Fruit fly (Drosophila melanogaster): ENCODE results near the gene eIF2D.

Gene eIF2D

DNA sequence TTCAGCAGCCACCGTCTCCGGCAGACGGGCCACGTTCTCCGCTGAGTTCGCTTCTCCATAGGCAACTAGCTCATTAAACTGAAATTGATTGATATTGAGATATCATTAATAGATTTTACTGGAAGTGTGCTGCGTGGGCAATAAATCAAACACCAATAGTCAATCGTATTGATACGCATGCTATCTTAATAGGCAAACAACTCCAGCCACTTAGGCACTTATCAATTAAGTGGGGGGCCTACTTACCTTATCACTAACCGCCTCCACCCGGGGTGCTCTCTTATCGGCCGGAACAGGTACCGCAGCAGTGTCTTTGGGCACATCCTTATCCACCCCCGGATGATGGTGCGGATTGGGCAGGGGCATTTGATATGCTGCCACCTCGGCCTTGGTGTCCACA, 39.8 kb downstream of the eIF2D start:
- TF ChIP-seq fru (GFP tag; optimal IDR thresholded peaks at IDR 0.05) (no peak), h (GFP tag; optimal IDR thresholded peaks at IDR 0.05) (peak; percentile 85)

dm6 chr3R:29103227-29103626, 48.4 kb downstream of the eIF2D start:
- no peak for TF ChIP-seq Hr78 (GFP tag; optimal IDR thresholded peaks at IDR 0.05)
- TF ChIP-seq Dfd (GFP tag; optimal IDR thresholded peaks at IDR 0.05), result peak; percentile 90
